Worm (Caenorhabditis elegans) whole organism, early embryonic: Measurements from ENCODE around the gene R07B7.6.

Experiments used
- F13C5.2 ChIP-seq: sonication (generic microtip); optimal IDR thresholded peaks from 2 replicates; lab custom pipeline; 2017; ENCODE audit warnings: mild to moderate bottlenecking, missing genetic modification characterization, inconsistent platforms, missing compliant biosample characterization
- ama-1 ChIP-seq: fragments of 150-350 bp; optimal IDR thresholded peaks from 2 replicates; lab custom pipeline; 2014
- ceh-36 ChIP-seq: sonication (generic microtip); optimal IDR thresholded peaks from 2 replicates; lab custom pipeline; 2016; ENCODE audit warnings: missing genetic modification characterization, inconsistent platforms, missing compliant biosample characterization
- pes-1 ChIP-seq: fragments of 200-800 bp; sonication (Bioruptor generic); IDR thresholded peaks from 2 replicates; pipeline ENCODE4 v1.3.6; 2022; ENCODE audit warnings: missing genetic modification reagents, missing genetic modification characterization, missing compliant biosample characterization
- tbx-11 ChIP-seq: fragments of 200-800 bp; sonication (Bioruptor generic); IDR thresholded peaks from 2 replicates; pipeline ENCODE4 v1.3.6; 2022; ENCODE audit warnings: missing genetic modification characterization, missing compliant biosample characterization
- tra-4 ChIP-seq: sonication (generic microtip); optimal IDR thresholded peaks from 2 replicates; lab custom pipeline; 2017; ENCODE audit warnings: missing genetic modification characterization, missing compliant biosample characterization

ce11 chrV:12084216-12084615 is 9.4 kb upstream of the R07B7.6 start, which contains the start of gene R07B7.8:
- no peak for TF ChIP-seq ama-1
- TF ChIP-seq pes-1 (GFP tag; lab: Robert Waterston, UW) = no peak
- TF ChIP-seq ceh-36 (tag; lab: Kevin White, UChicago) = no peak
- no peak for TF ChIP-seq tbx-11 (GFP tag; lab: Robert Waterston, UW)
- TF ChIP-seq tra-4 (tag; lab: Kevin White, UChicago) = no peak
- no peak for TF ChIP-seq F13C5.2
